Fruit fly (Drosophila melanogaster) whole organism, wandering third instar larva: Measurements from ENCODE around the gene CG17109.

ENCODE experiments used
- Abd-B ChIP-seq: fragments of >200 bp; optimal IDR thresholded peaks from 2 replicates; lab custom pipeline; 2017; ENCODE audit warnings: missing biosample characterization, missing genetic modification characterization
- CG32264 ChIP-seq: fragments of 200-800 bp; sonication (Bioruptor generic); optimal IDR thresholded peaks from 2 replicates; lab custom pipeline; 2016; ENCODE audit warnings: missing biosample characterization, missing genetic modification characterization
- CG9705 ChIP-seq: fragments of 200-800 bp; sonication (Bioruptor generic); optimal IDR thresholded peaks from 2 replicates; lab custom pipeline; 2018; ENCODE audit warnings: missing biosample characterization, mild to moderate bottlenecking, missing genetic modification characterization
- CrebA ChIP-seq: fragments of 200-800 bp; sonication (Bioruptor generic); optimal IDR thresholded peaks from 2 replicates; lab custom pipeline; 2016; ENCODE audit warnings: missing biosample characterization, mild to moderate bottlenecking, missing genetic modification characterization, borderline replicate concordance
- Dfd ChIP-seq: fragments of >200 bp; optimal IDR thresholded peaks from 2 replicates; lab custom pipeline; 2017; ENCODE audit warnings: missing biosample characterization, missing genetic modification characterization
- Dif ChIP-seq: fragments of 200-275, 200-300 bp; sonication (Bioruptor generic); optimal IDR thresholded peaks from 2 replicates; lab custom pipeline; 2018; ENCODE audit warnings: missing biosample characterization, missing genetic modification characterization; ENCODE audit not compliant: partially characterized antibody
- GATAd ChIP-seq: sonication (Bioruptor generic); optimal IDR thresholded peaks from 2 replicates; lab custom pipeline; 2016; ENCODE audit warnings: missing biosample characterization, missing genetic modification characterization
- HLH106 ChIP-seq: fragments of 200-800 bp; optimal IDR thresholded peaks from 3 replicates; lab custom pipeline; 2019; ENCODE audit warnings: missing biosample characterization, mild to moderate bottlenecking, missing genetic modification characterization, moderate library complexity
- Hnf4 ChIP-seq: fragments of 200-800 bp; sonication (Bioruptor generic); optimal IDR thresholded peaks from 2 replicates; lab custom pipeline; 2016; ENCODE audit warnings: missing biosample characterization, mild to moderate bottlenecking, missing genetic modification characterization
- Hr78 ChIP-seq: fragments of >200 bp; optimal IDR thresholded peaks from 2 replicates; lab custom pipeline; 2017; ENCODE audit warnings: missing biosample characterization, missing genetic modification characterization
- Hr83 ChIP-seq: fragments of 200-300 bp; sonication (Bioruptor generic); optimal IDR thresholded peaks from 2 replicates; lab custom pipeline; 2016; ENCODE audit warnings: missing biosample characterization, mild to moderate bottlenecking, missing genetic modification characterization, moderate library complexity; ENCODE audit not compliant: poor library complexity, severe bottlenecking
- Jra ChIP-seq: sonication (Bioruptor generic); optimal IDR thresholded peaks from 2 replicates; lab custom pipeline; 2016; ENCODE audit warnings: missing biosample characterization, missing genetic modification characterization
- Mio ChIP-seq: sonication (Bioruptor generic); optimal IDR thresholded peaks from 2 replicates; lab custom pipeline; 2016; ENCODE audit warnings: missing biosample characterization, missing genetic modification characterization
- Myc ChIP-seq: fragments of >200 bp; optimal IDR thresholded peaks from 2 replicates; lab custom pipeline; 2017
- N ChIP-seq: fragments of >200 bp; optimal IDR thresholded peaks from 2 replicates; lab custom pipeline; 2018; ENCODE audit warnings: missing biosample characterization, missing external identifiers, missing genetic modification characterization
- OdsH ChIP-seq: fragments of 200-800 bp; sonication (Bioruptor generic); optimal IDR thresholded peaks from 2 replicates; lab custom pipeline; 2016; ENCODE audit warnings: missing biosample characterization, mild to moderate bottlenecking, missing genetic modification characterization
- Rel ChIP-seq, 2 experiments: fragments of 200-800 bp; sonication (Bioruptor generic) in 1 of 2; optimal IDR thresholded peaks; 2 replicates in 1 of 2; 3 replicates in 1 of 2; lab custom pipeline; 2016 to 2019; ENCODE audit warnings: mild to moderate bottlenecking in 2 of 2, missing biosample characterization in 2 of 2, missing genetic modification characterization in 2 of 2, moderate library complexity in 1 of 2
- Sp1 ChIP-seq: fragments of 200-800 bp; sonication (Bioruptor generic); optimal IDR thresholded peaks from 3 replicates; lab custom pipeline; 2019; ENCODE audit warnings: missing biosample characterization, mild to moderate bottlenecking, missing genetic modification characterization, moderate library complexity
- Vsx2 ChIP-seq: fragments of 200-300, 225-300 bp; sonication (Bioruptor generic); optimal IDR thresholded peaks from 2 replicates; lab custom pipeline; 2018; ENCODE audit warnings: missing biosample characterization, missing genetic modification characterization; ENCODE audit not compliant: partially characterized antibody
- br ChIP-seq: fragments of 200-800 bp; sonication (Bioruptor generic); optimal IDR thresholded peaks from 2 replicates; lab custom pipeline; 2016; ENCODE audit warnings: missing biosample characterization, missing genetic modification characterization
- brk ChIP-seq: fragments of 200-800 bp; sonication (Bioruptor generic); optimal IDR thresholded peaks from 2 replicates; lab custom pipeline; 2016; ENCODE audit warnings: missing biosample characterization, mild to moderate bottlenecking, missing genetic modification characterization
- dl ChIP-seq, 2 experiments: fragments of 175-275, 200-275 bp in 1 of 2; fragments of 200-275 bp in 1 of 2; sonication (Bioruptor generic); optimal IDR thresholded peaks; lab custom pipeline; 2018; ENCODE audit warnings: mild to moderate bottlenecking in 2 of 2, missing biosample characterization in 2 of 2, missing genetic modification characterization in 2 of 2, moderate library complexity in 2 of 2; ENCODE audit not compliant: partially characterized antibody in 2 of 2, insufficient read depth in 1 of 2
- dmrt93B ChIP-seq: fragments of 200-800 bp; sonication (Bioruptor generic); optimal IDR thresholded peaks from 2 replicates; lab custom pipeline; 2018; ENCODE audit warnings: missing biosample characterization, mild to moderate bottlenecking, missing genetic modification characterization
- dsf ChIP-seq: sonication (Bioruptor generic); optimal IDR thresholded peaks from 2 replicates; lab custom pipeline; 2016; ENCODE audit warnings: missing biosample characterization, missing genetic modification characterization, borderline replicate concordance
- ey ChIP-seq: fragments of 200-800 bp; sonication (Bioruptor generic); optimal IDR thresholded peaks from 2 replicates; lab custom pipeline; 2016; ENCODE audit warnings: missing biosample characterization, missing genetic modification characterization
- foxo ChIP-seq, 2 experiments: fragments of 200-800 bp; sonication (Bioruptor generic); optimal IDR thresholded peaks; 2 replicates in 1 of 2; 3 replicates in 1 of 2; lab custom pipeline; 2016 to 2017; ENCODE audit warnings: missing biosample characterization in 2 of 2, missing genetic modification characterization in 2 of 2
- fru ChIP-seq: fragments of 200-800 bp; sonication (Bioruptor generic); optimal IDR thresholded peaks from 3 replicates; lab custom pipeline; 2016; ENCODE audit warnings: missing biosample characterization, mild to moderate bottlenecking, missing genetic modification characterization
- h ChIP-seq: fragments of 200-800 bp; sonication (Bioruptor generic); optimal IDR thresholded peaks from 3 replicates; lab custom pipeline; 2016; ENCODE audit warnings: missing biosample characterization, mild to moderate bottlenecking, missing genetic modification characterization
- jim ChIP-seq: fragments of 175-275, 200-325 bp; sonication (Bioruptor generic); optimal IDR thresholded peaks from 2 replicates; lab custom pipeline; 2016; ENCODE audit warnings: missing biosample characterization, mild to moderate bottlenecking, missing genetic modification characterization
- lola ChIP-seq: fragments of >200 bp; optimal IDR thresholded peaks from 2 replicates; lab custom pipeline; 2017; ENCODE audit warnings: missing biosample characterization, missing genetic modification characterization
- pan ChIP-seq: fragments of >200 bp; optimal IDR thresholded peaks from 2 replicates; lab custom pipeline; 2017
- psq ChIP-seq: fragments of 200-800 bp; sonication (Bioruptor generic); optimal IDR thresholded peaks from 3 replicates; lab custom pipeline; 2017; ENCODE audit warnings: missing biosample characterization, mild to moderate bottlenecking, missing genetic modification characterization, moderate library complexity
- rgr ChIP-seq: fragments of 200-800 bp; sonication (Bioruptor generic); optimal IDR thresholded peaks from 3 replicates; lab custom pipeline; 2016; ENCODE audit warnings: missing biosample characterization, mild to moderate bottlenecking, missing genetic modification characterization
- sage ChIP-seq: fragments of 200-800 bp; sonication (Bioruptor generic); optimal IDR thresholded peaks from 2 replicates; lab custom pipeline; 2016; ENCODE audit warnings: missing biosample characterization, mild to moderate bottlenecking, missing genetic modification characterization
- sv ChIP-seq: fragments of 200-800 bp; sonication (Bioruptor generic); optimal IDR thresholded peaks from 3 replicates; lab custom pipeline; 2016; ENCODE audit warnings: missing biosample characterization, missing genetic modification characterization
- tai ChIP-seq: sonication (Bioruptor generic); optimal IDR thresholded peaks from 2 replicates; lab custom pipeline; 2016; ENCODE audit warnings: missing biosample characterization, missing genetic modification characterization
- usp ChIP-seq: fragments of >200 bp; optimal IDR thresholded peaks from 2 replicates; lab custom pipeline; 2017; ENCODE audit warnings: missing biosample characterization, missing genetic modification characterization
- woc ChIP-seq: sonication (Bioruptor generic); optimal IDR thresholded peaks from 2 replicates; lab custom pipeline; 2016; ENCODE audit warnings: missing biosample characterization, mild to moderate bottlenecking, missing genetic modification characterization

The CG17109 gene

DNA sequence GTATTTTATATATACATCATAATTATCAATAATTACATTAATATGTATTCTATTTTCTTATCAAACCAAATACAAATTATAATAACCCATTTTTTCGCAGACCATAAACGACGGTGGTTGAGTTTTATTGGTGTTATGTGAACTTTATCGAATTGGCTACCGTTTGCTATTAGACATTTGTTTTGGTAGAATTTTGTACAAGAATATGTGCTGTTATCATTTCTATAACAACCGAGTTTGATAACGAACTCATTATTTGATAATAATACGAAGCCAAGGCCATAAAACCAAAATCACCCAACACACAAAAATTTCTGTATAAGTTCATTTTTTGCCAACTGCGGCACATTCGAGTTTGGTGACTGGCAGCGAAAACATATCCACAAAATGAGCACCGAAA lies at the start of gene CG17109:
CG17109 (plus strand) TSS at position 345 of the 400 bp plus-strand sequence.
- TF ChIP-seq brk (GFP tag; lab: Kevin White, UChicago) (no peak), GATAd (no peak), OdsH (GFP tag; lab: Kevin White, UChicago) (no peak), ey (GFP tag; lab: Kevin White, UChicago) (no peak), Hr83 (GFP tag; lab: Kevin White, UChicago) (no peak), CrebA (GFP tag; lab: Kevin White, UChicago) (no peak)

DNA sequence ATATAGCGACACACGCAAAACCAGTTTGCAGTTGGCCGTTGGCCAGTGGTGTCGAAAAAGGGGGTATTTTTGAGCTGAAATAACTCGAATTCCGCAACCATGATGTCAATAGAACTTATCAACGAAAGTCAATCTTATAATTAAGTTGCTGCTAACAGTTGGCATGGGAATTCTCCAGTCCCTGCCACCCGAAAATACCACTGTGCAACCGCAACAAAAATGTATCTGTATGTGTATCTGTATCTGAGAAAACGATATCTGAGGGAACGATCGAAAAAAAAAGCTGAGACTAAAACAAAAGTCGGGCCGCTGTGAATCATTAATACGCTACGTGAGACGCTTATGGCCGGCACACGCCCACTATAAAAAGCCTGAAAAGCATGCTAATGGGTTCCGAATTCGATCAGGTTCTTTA lies 49.0 kb upstream of the CG17109 start:
- TF ChIP-seq HLH106 (tag; lab: Kevin White, UChicago) (peak; percentile 89), Sp1 (GFP tag; lab: Kevin White, UChicago) (peak; percentile 85), Vsx2 (no peak), Hnf4 (GFP tag; lab: Kevin White, UChicago) (peak; percentile 91), Mio (GFP tag; lab: Kevin White, UChicago) (peak; percentile 24), foxo (GFP tag; optimal IDR thresholded peaks at IDR 0.05; lab: Kevin White, UChicago) (peak; percentile 72 to 95), N (GFP tag; lab: Kevin White, UChicago) (no peak), tai (GFP tag; lab: Kevin White, UChicago) (peak; percentile 90), Myc (no peak), Dif (no peak), Hr83 (GFP tag; lab: Kevin White, UChicago) (peak; percentile 75), sv (no peak), CG32264 (GFP tag; lab: Kevin White, UChicago) (peak; percentile 88), psq (GFP tag; lab: Kevin White, UChicago) (peak; percentile 88), jim (GFP tag; lab: Kevin White, UChicago) (peak; percentile 20), Hr78 (no peak), lola (GFP tag; lab: Kevin White, UChicago) (no peak), CG9705 (no peak), dsf (GFP tag; lab: Kevin White, UChicago) (peak; percentile 61), usp (GFP tag; lab: Kevin White, UChicago) (no peak), CrebA (GFP tag; lab: Kevin White, UChicago) (no peak), Dfd (GFP tag; lab: Kevin White, UChicago) (no peak), Jra (GFP tag; lab: Kevin White, UChicago) (peak; percentile 80), ey (GFP tag; lab: Kevin White, UChicago) (peak; percentile 95), rgr (GFP tag; lab: Kevin White, UChicago) (peak; percentile 94), OdsH (GFP tag; lab: Kevin White, UChicago) (peak; percentile 94), brk (GFP tag; lab: Kevin White, UChicago) (peak; percentile 90), pan (lab: Kevin White, UChicago) (no peak), fru (GFP tag; lab: Kevin White, UChicago) (peak; percentile 94), Abd-B (GFP tag; lab: Kevin White, UChicago) (no peak), Rel (GFP tag; optimal IDR thresholded peaks at IDR 0.05; lab: Kevin White, UChicago) (peak; percentile 48), Rel (tag; optimal IDR thresholded peaks at IDR 0.05; lab: Kevin White, UChicago) (peak; percentile 54), dl (GFP tag; optimal IDR thresholded peaks at IDR 0.05; lab: Kevin White, UChicago; ENCODE audit: insufficient read depth in 1 of 2, partially characterized antibody in 2 of 2) (no peak), h (GFP tag; lab: Kevin White, UChicago) (peak; percentile 96), woc (GFP tag; lab: Kevin White, UChicago) (peak; percentile 88), dmrt93B (peak; percentile 81), GATAd (peak; percentile 47), sage (GFP tag; lab: Kevin White, UChicago) (peak; percentile 88), br (GFP tag; lab: Kevin White, UChicago) (peak; percentile 93)
